Fruit fly (Drosophila melanogaster): ENCODE measurements around the gene Unc-76.

Unc-76 gene

DNA sequence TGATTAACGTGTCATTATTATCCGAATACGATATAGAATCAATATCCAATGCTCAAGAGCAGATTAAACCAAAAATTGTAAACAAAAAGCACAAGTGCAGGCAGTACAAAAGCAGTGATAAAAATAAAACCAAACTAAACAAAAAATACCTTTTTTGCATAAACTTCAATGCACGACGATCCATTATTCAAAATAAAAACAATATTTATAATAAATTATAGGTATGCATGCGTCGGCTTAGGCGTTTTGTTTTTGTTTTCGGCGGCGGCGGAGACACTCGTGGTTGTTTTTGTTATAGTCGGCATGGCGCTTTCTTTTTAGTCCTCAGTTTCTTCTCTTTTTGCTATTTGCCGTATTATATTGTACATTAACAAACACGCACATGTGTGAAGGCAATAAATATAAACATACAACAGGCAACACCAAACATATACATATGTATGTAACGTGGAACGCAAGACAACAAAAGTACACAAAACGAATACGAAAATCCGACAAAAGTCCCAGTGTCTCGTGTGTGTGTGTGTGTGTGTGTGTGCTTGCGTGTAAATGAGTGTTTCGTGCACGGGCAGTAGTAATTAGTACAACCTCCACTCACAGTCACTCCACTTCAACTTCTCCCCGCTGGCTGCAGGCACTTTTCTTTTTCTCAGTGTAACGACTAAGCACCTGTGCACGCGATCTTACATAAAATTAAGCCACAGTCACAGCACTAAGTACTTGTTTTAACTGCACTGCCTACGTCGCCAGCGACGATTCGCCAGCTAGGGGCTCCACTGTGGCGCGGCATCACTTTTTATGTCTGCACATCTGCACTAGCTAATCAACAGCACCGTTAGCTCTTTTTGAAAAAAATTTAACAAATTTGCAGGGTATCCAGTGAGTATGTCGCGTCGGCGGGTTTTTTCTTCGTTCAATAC lies 55.7 kb downstream of the Unc-76 start (continued):
- TF ChIP-seq Fer1 (GFP tag; optimal IDR thresholded peaks at IDR 0.05) (no peak), dan (GFP tag; IDR thresholded peaks at IDR 0.05) (no peak), CG43689 (GFP tag; IDR thresholded peaks at IDR 0.05) (no peak), maf-S (GFP tag; optimal IDR thresholded peaks at IDR 0.05) (peak; percentile 65), Dfd (GFP tag; optimal IDR thresholded peaks at IDR 0.05) (no peak), PHDP (tag; optimal IDR thresholded peaks at IDR 0.05) (no peak), CrebB (tag; optimal IDR thresholded peaks at IDR 0.05) (no peak), cwo (GFP tag; optimal IDR thresholded peaks at IDR 0.05) (peak; percentile 66), CG7745 (tag; optimal IDR thresholded peaks at IDR 0.05) (no peak), CG4404 (GFP tag; IDR thresholded peaks at IDR 0.05) (peak; percentile 52), bsh (GFP tag; optimal IDR thresholded peaks at IDR 0.05) (peak in 1 of 2 experiments; percentile 18), CG18262 (tag; optimal IDR thresholded peaks at IDR 0.05) (peak; percentile 6), Neu2 (GFP tag; optimal IDR thresholded peaks at IDR 0.05; ENCODE audit: borderline replicate concordance) (no peak), CG7372 (GFP tag; IDR thresholded peaks at IDR 0.05) (peak; percentile 49), Blimp-1 (GFP tag; optimal IDR thresholded peaks at IDR 0.05) (peak; percentile 13), cas (GFP tag; IDR thresholded peaks at IDR 0.05) (no peak), klu (GFP tag; IDR thresholded peaks at IDR 0.05) (0 out of 2 replicates have a peak, but pooled peaks have one; percentile 40), CG31441 (GFP tag; IDR thresholded peaks at IDR 0.05) (no peak), H2.0 (GFP tag; IDR thresholded peaks at IDR 0.05) (peak; percentile 41), Abd-B (GFP tag; optimal IDR thresholded peaks at IDR 0.05) (peak; percentile 44), CoRest (tag; optimal IDR thresholded peaks at IDR 0.05) (peak; percentile 25), Awh (GFP tag; IDR thresholded peaks at IDR 0.05) (0 out of 2 replicates have a peak, but pooled peaks have one; percentile 21), CG15269 (tag; optimal IDR thresholded peaks at IDR 0.05) (peak; percentile 54), ftz-f1 (GFP tag; optimal IDR thresholded peaks at IDR 0.05) (no peak), CG1832 (GFP tag; optimal IDR thresholded peaks at IDR 0.05) (no peak), emc (GFP tag; optimal IDR thresholded peaks at IDR 0.05) (no peak), CG15073 (GFP tag; optimal IDR thresholded peaks at IDR 0.05) (no peak), CG2129 (GFP tag; IDR thresholded peaks at IDR 0.05; ENCODE audit: partially characterized antibody) (no peak), grn (GFP tag; optimal IDR thresholded peaks at IDR 0.05) (no peak), dmrt11E (tag; optimal IDR thresholded peaks at IDR 0.05) (no peak), croc (GFP tag; conservative IDR thresholded peaks at IDR 0.05) (peak; percentile 18; the same call in 1 of the 3 replicates), tin (GFP tag; optimal IDR thresholded peaks at IDR 0.05) (no peak), schlank (tag; optimal IDR thresholded peaks at IDR 0.05) (no peak), CG15514 (GFP tag; optimal IDR thresholded peaks at IDR 0.05) (peak; percentile 6), Hr51 (GFP tag; optimal IDR thresholded peaks at IDR 0.05) (peak in 1 of 2 experiments; percentile 34), pfk (GFP tag; optimal IDR thresholded peaks at IDR 0.05) (no peak), CG4820 (GFP tag; optimal IDR thresholded peaks at IDR 0.05) (peak; percentile 42), CG1792 (GFP tag; optimal IDR thresholded peaks at IDR 0.05) (peak; percentile 17), dati (GFP tag; IDR thresholded peaks at IDR 0.05) (no peak), dysf (GFP tag; IDR thresholded peaks at IDR 0.05) (peak; percentile 68), HmgD (GFP tag; optimal IDR thresholded peaks at IDR 0.05) (no peak), nerfin-1 (tag; optimal IDR thresholded peaks at IDR 0.05) (no peak), CG14667 (GFP tag; IDR thresholded peaks at IDR 0.05) (no peak), CG10979 (tag; optimal IDR thresholded peaks at IDR 0.05) (no peak), Fer3 (tag; optimal IDR thresholded peaks at IDR 0.05) (no peak), Tbp (GFP tag; optimal IDR thresholded peaks at IDR 0.05) (no peak), Fer2 (tag; optimal IDR thresholded peaks at IDR 0.05) (no peak), sens-2 (GFP tag; IDR thresholded peaks at IDR 0.05) (no peak)
